Fruit fly (Drosophila melanogaster) Kc167 (cell line): ENCODE data around the gene Gk2.

ENCODE experiments used
- Myc ChIP-seq: fragments of >200 bp; optimal IDR thresholded peaks from 2 replicates; lab custom pipeline; 2017; ENCODE audit warnings: missing external identifiers
- Sin3A ChIP-seq: fragments of >200 bp; optimal IDR thresholded peaks from 2 replicates; lab custom pipeline; 2018; ENCODE audit warnings: missing external identifiers
- h ChIP-seq: fragments of >200 bp; optimal IDR thresholded peaks from 3 replicates; lab custom pipeline; 2018; ENCODE audit warnings: missing external identifiers
- insv ChIP-seq: fragments of >200 bp; optimal IDR thresholded peaks from 3 replicates; lab custom pipeline; 2018; ENCODE audit warnings: missing external identifiers
- psq ChIP-seq: fragments of >200 bp; optimal IDR thresholded peaks from 2 replicates; lab custom pipeline; 2017; ENCODE audit warnings: missing external identifiers
- ttk ChIP-seq: sonication (Bioruptor generic); optimal IDR thresholded peaks from 2 replicates; lab custom pipeline; 2017; ENCODE audit warnings: missing external identifiers

Gene Gk2

DNA sequence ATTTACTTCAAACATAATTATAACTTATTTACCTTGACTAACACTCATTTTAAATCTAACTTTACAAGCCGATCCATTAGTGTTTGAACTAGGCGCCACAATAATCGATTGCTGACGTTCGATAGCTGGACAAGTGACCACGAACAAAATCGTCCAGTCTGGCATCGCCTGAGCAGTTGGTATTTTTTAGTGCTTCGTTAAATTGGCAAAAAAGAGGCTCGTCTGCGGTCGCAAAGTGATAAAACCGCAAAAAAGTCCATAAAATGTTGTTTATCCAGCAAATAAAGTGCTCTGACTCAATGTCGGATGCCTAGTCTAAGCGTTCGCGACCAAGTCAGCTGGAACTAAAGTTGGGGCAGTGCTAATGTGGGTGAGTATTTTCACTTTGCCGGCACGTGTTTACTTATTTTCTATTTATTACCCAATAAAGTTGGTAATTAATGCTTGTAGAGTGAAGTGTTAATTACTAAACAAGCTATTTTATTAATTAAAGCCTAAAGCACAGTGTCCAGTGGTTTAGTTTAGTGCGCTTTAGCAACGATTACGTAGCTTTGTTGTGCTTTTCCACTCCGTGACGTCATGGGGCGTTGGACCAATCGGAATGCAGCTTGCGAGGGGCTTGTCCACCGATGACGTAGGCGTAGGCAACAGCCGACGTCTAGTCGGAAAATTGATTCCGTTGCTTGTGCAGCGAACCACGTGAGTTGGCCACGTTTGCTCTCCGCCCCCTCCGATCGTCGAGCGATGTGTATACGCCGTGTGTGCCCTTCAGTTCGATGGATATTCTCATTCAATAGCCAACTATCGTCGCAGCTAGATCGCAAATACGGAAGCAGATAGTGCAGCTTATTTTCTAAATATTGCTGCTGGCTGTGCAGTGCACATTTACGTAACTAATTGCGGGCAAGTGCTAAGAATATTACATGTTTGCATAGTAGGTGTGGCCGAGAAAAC is at the start of gene Gk2:
Gene Gk2 (plus strand): TSS at position 33 of the 954 bp plus-strand sequence.
- TF ChIP-seq h (lab: Kevin White, UChicago) (no peak), ttk (lab: Kevin White, UChicago) (no peak), Sin3A (lab: Kevin White, UChicago) (no peak), insv (lab: Kevin White, UChicago) (no peak), Myc (lab: Kevin White, UChicago) (no peak), psq (lab: Kevin White, UChicago) (no peak)

DNA sequence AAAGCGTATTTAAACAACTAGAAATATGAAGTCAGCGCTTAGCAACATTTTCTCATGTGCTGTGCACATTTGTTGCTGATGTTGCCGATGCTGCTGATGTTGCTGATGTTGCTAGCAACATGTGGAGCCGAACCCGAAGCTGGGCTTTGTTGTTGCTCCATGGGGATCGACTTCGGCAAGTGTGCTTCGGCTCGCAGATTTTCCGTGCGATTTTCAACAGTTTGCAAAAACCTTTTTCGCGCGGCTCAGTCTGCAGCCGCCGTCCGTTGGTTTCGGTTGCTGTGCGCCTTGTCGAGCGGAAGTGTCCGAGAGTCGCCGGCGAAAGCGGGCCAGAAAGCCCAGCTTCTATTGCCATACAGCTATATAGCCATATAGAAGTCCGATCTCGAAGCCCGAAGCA is 49.6 kb upstream of the Gk2 start:
- TF ChIP-seq Myc (lab: Kevin White, UChicago) (no peak), Sin3A (lab: Kevin White, UChicago) (no peak), h (lab: Kevin White, UChicago) (no peak), ttk (lab: Kevin White, UChicago) (no peak), psq (lab: Kevin White, UChicago) (no peak), insv (lab: Kevin White, UChicago) (no peak)

- TF ChIP-seq ttk (lab: Kevin White, UChicago), result no peak
- no peak for TF ChIP-seq insv (lab: Kevin White, UChicago)
- TF ChIP-seq Sin3A (lab: Kevin White, UChicago), result no peak
- no peak for TF ChIP-seq h (lab: Kevin White, UChicago)
Observed at dm6 chr3L:1690727-1691413, 47.3 kb upstream of the Gk2 start.

- TF ChIP-seq h (lab: Kevin White, UChicago) (no peak), Sin3A (lab: Kevin White, UChicago) (no peak), psq (lab: Kevin White, UChicago) (no peak), Myc (lab: Kevin White, UChicago) (no peak), ttk (lab: Kevin White, UChicago) (no peak), insv (lab: Kevin White, UChicago) (no peak)
Observed at dm6 chr3L:1692122-1692786, 46.0 kb upstream of the Gk2 start.

DNA sequence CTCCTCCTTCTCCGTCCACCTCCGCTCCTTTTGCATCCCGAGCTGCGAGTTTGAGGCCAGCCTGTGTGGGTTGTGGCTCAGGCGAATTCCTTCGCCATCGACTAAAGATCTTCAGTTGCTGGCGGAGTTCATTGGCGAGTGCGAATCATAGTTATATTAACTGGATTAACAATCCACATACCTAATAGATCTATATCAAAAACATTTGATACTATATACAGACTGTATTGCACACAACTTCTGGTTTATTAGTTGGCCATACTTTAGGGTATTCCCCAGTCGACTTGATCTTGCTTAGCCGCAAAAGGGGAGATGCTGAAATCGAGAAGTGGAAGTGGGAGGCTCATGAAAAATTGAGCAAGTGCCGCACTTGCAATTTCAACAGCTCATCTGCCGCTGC is 45.3 kb upstream of the Gk2 start:
- TF ChIP-seq psq (lab: Kevin White, UChicago) (no peak), Sin3A (lab: Kevin White, UChicago) (no peak), insv (lab: Kevin White, UChicago) (no peak), Myc (lab: Kevin White, UChicago) (no peak), ttk (lab: Kevin White, UChicago) (no peak), h (lab: Kevin White, UChicago) (no peak)

dm6 chr3L:1694317-1694716 is 43.9 kb upstream of the Gk2 start, which contains the start of gene CG12011:
CG12011 (plus strand) TSS chr3L:1694617.
- TF ChIP-seq Myc (lab: Kevin White, UChicago), result no peak

dm6 chr3L:1702367-1702927 is 35.8 kb upstream of the Gk2 start, which contains the start of gene CG13931:
CG13931 (minus strand) TSS chr3L:1702407.
- TF ChIP-seq psq (lab: Kevin White, UChicago), result no peak
- TF ChIP-seq h (lab: Kevin White, UChicago), result no peak
- TF ChIP-seq Myc (lab: Kevin White, UChicago), result no peak
- TF ChIP-seq ttk (lab: Kevin White, UChicago), result no peak
- no peak for TF ChIP-seq Sin3A (lab: Kevin White, UChicago)
- no peak for TF ChIP-seq insv (lab: Kevin White, UChicago)

DNA sequence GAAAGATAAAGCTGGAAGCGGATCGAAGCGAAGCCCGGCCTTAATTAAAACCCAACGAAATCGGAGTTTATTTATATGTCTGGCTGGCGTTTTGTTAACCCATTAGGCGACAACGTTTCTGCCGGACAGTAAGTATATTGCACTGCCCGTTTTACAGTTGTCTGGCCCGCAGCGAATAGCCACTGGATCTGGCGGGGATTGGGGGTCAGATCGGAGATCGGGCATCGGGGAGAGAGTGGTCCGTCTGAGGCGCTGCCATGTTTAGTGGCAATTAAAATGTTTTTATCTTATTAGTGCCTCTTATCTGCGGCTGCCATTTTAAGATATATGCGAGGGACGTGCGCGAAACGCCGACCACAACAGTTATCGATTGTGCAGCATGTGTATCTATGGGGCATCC is 29.0 kb upstream of the Gk2 start:
- no peak for TF ChIP-seq psq (lab: Kevin White, UChicago)
- no peak for TF ChIP-seq Sin3A (lab: Kevin White, UChicago)
- TF ChIP-seq insv (lab: Kevin White, UChicago), result no peak

- no peak for TF ChIP-seq insv (lab: Kevin White, UChicago)
Observed at dm6 chr3L:1710562-1710961, 27.6 kb upstream of the Gk2 start.

dm6 chr3L:1711218-1711617 is 27.0 kb upstream of the Gk2 start:
- TF ChIP-seq ttk (lab: Kevin White, UChicago) (no peak), h (lab: Kevin White, UChicago) (no peak), Myc (lab: Kevin White, UChicago) (no peak), Sin3A (lab: Kevin White, UChicago) (no peak), insv (lab: Kevin White, UChicago) (no peak), psq (lab: Kevin White, UChicago) (no peak)

DNA sequence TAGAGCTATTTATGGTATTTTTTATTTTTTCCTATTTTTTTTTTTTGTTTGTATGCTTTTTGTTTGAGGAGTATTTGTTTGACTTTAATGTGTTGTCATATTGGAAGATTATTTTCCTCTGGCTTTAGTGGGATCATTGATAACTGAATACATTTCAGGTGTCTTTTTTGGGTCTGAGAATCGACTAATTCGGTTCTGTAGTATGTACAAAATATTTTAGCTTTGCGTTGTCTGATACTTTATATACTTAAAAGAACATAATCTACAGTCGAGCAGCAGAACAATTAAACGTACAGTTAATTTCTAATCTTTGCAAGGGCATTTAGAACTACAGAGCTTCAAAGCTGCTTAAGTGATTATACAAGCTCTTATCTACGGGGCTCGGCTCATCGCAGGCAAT is 15.2 kb upstream of the Gk2 start, which contains the start of gene CG18171:
Gene CG18171 (minus strand): TSS at position 101 of the 400 bp plus-strand sequence.
- TF ChIP-seq psq (lab: Kevin White, UChicago) (no peak), insv (lab: Kevin White, UChicago) (no peak), h (lab: Kevin White, UChicago) (no peak)
